Worm (Caenorhabditis elegans): ENCODE results near the gene T12G3.6.

- TF ChIP-seq tab-1 (GFP tag; IDR thresholded peaks at IDR 0.05) (no peak), T22C8.4 (GFP tag; IDR thresholded peaks at IDR 0.05) (no peak), ref-1 (GFP tag; conservative IDR thresholded peaks at IDR 0.05) (no peak), ztf-29 (GFP tag; IDR thresholded peaks at IDR 0.05) (no peak), flt-1 (GFP tag; IDR thresholded peaks at IDR 0.05) (no peak), klf-2 (GFP tag; conservative IDR thresholded peaks at IDR 0.05) (no peak), med-1 (GFP tag; optimal IDR thresholded peaks at IDR 0.05; ENCODE audit: insufficient read depth) (no peak)
These were observed 2.0 kb downstream of the T12G3.6 start, which contains the start of gene tgn-38 for ce11 chrIV:12029074-12029473.
